Fruit fly (Drosophila melanogaster) whole organism, embryonic: ENCODE measurements around the gene CG14017.

Experiments used
- Ada2b ChIP-seq: fragments of 200-800 bp; sonication (Bioruptor generic); IDR thresholded peaks from 2 replicates; pipeline ENCODE4 v1.3.6; 2022; ENCODE audit warnings: missing biosample characterization, missing genetic modification characterization
- Atf3 ChIP-seq: fragments of 200-800 bp; sonication (Bioruptor generic); optimal IDR thresholded peaks from 3 replicates; lab custom pipeline; 2016; ENCODE audit warnings: missing biosample characterization, missing genetic modification characterization
- CG10462 ChIP-seq: fragments of 200-800 bp; sonication (Bioruptor generic); optimal IDR thresholded peaks from 2 replicates; lab custom pipeline; 2016; ENCODE audit warnings: missing biosample characterization, missing genetic modification characterization
- CG11247 ChIP-seq: fragments of 200-800 bp; sonication (Bioruptor generic); IDR thresholded peaks from 2 replicates; pipeline ENCODE4 v1.3.6; 2022; ENCODE audit warnings: missing biosample characterization, missing genetic modification characterization
- CG13894 ChIP-seq: fragments of 200-800 bp; sonication (Bioruptor generic); optimal IDR thresholded peaks from 3 replicates; lab custom pipeline; 2018; ENCODE audit warnings: missing biosample characterization, mild to moderate bottlenecking, missing genetic modification characterization, moderate library complexity
- CG15696 ChIP-seq: fragments of 200-800 bp; sonication (Bioruptor generic); optimal IDR thresholded peaks from 2 replicates; lab custom pipeline; 2019; ENCODE audit warnings: missing biosample characterization, mild to moderate bottlenecking, missing genetic modification characterization, moderate library complexity
- CG1602 ChIP-seq: fragments of 200-800 bp; sonication (Bioruptor generic); optimal IDR thresholded peaks from 3 replicates; lab custom pipeline; 2016; ENCODE audit warnings: missing biosample characterization, missing genetic modification characterization
- CG17829 ChIP-seq: fragments of 200-800 bp; optimal IDR thresholded peaks from 2 replicates; lab custom pipeline; 2019; ENCODE audit warnings: missing biosample characterization, mild to moderate bottlenecking, missing genetic modification characterization, moderate library complexity
- CG2116 ChIP-seq: fragments of 200-800 bp; sonication (Bioruptor generic); optimal IDR thresholded peaks from 3 replicates; lab custom pipeline; 2018; ENCODE audit warnings: missing biosample characterization, mild to moderate bottlenecking, missing genetic modification characterization
- CG2875 ChIP-seq: fragments of 200-800 bp; sonication (Bioruptor generic); optimal IDR thresholded peaks from 2 replicates; lab custom pipeline; 2017; ENCODE audit warnings: missing biosample characterization, mild to moderate bottlenecking, missing genetic modification characterization, missing genetic modification reagents
- CG2889 ChIP-seq: fragments of 200-800 bp; sonication (Bioruptor generic); IDR thresholded peaks from 3 replicates; pipeline ENCODE4 v1.3.6; 2022; ENCODE audit warnings: missing biosample characterization, missing genetic modification characterization
- CG30403 ChIP-seq: fragments of 200-800 bp; sonication (Bioruptor generic); optimal IDR thresholded peaks from 3 replicates; lab custom pipeline; 2016; ENCODE audit warnings: missing biosample characterization, missing genetic modification characterization
- CG3847 ChIP-seq: fragments of 200-800 bp; sonication (Bioruptor generic); IDR thresholded peaks from 2 replicates; pipeline ENCODE4 v1.3.6; 2022; ENCODE audit warnings: missing biosample characterization, missing genetic modification characterization
- CG4424 ChIP-seq: fragments of 200-800 bp; sonication (Bioruptor generic); optimal IDR thresholded peaks from 3 replicates; lab custom pipeline; 2016; ENCODE audit warnings: missing biosample characterization, missing genetic modification characterization
- CG4707 ChIP-seq: fragments of 200-800 bp; sonication (Bioruptor generic); optimal IDR thresholded peaks from 2 replicates; lab custom pipeline; 2018; ENCODE audit warnings: missing biosample characterization, mild to moderate bottlenecking, missing genetic modification characterization, moderate library complexity
- CG5953 ChIP-seq: fragments of 200-800 bp; sonication (Bioruptor generic); IDR thresholded peaks from 2 replicates; pipeline ENCODE4 v1.3.6; 2022; ENCODE audit warnings: missing biosample characterization, missing genetic modification characterization
- CG6689 ChIP-seq: fragments of 200-800 bp; sonication (Bioruptor generic); IDR thresholded peaks from 2 replicates; pipeline ENCODE4 v1.3.6; 2022; ENCODE audit warnings: missing biosample characterization, missing genetic modification characterization
- CG8290 ChIP-seq, 3 experiments: fragments of 200-800 bp; sonication (Bioruptor generic); optimal IDR thresholded peaks; 2 replicates each; lab custom pipeline; 2016 to 2019; ENCODE audit warnings: missing biosample characterization in 3 of 3, missing genetic modification characterization in 3 of 3, mild to moderate bottlenecking in 2 of 3, moderate library complexity in 1 of 3
- CG8924 ChIP-seq: fragments of 200-800 bp; optimal IDR thresholded peaks from 3 replicates; lab custom pipeline; 2019; ENCODE audit warnings: missing biosample characterization, mild to moderate bottlenecking, missing genetic modification characterization, moderate library complexity
- D19A ChIP-seq: fragments of 200-800 bp; optimal IDR thresholded peaks from 3 replicates; lab custom pipeline; 2019; ENCODE audit warnings: missing biosample characterization, mild to moderate bottlenecking, missing genetic modification characterization, moderate library complexity
- D19B ChIP-seq: fragments of 200-800 bp; sonication (Bioruptor generic); optimal IDR thresholded peaks from 2 replicates; lab custom pipeline; 2017; ENCODE audit warnings: missing biosample characterization, mild to moderate bottlenecking, missing genetic modification characterization
- GATAe ChIP-seq: fragments of 200-800 bp; sonication (Bioruptor generic); conservative IDR thresholded peaks from 2 replicates; pipeline ENCODE4 v1.3.6; 2022; ENCODE audit warnings: missing biosample characterization, missing genetic modification characterization
- HLHmδ ChIP-seq: fragments of 200-800 bp; sonication (Bioruptor generic); optimal IDR thresholded peaks from 2 replicates; lab custom pipeline; 2018; ENCODE audit warnings: missing biosample characterization, mild to moderate bottlenecking, missing genetic modification characterization, moderate library complexity
- Max ChIP-seq: fragments of 200-800 bp; sonication (Bioruptor generic); optimal IDR thresholded peaks from 2 replicates; lab custom pipeline; 2016; ENCODE audit warnings: missing biosample characterization, mild to moderate bottlenecking, missing genetic modification characterization
- Meics ChIP-seq: fragments of 200-800 bp; sonication (Bioruptor generic); optimal IDR thresholded peaks from 2 replicates; lab custom pipeline; 2017; ENCODE audit warnings: missing biosample characterization, mild to moderate bottlenecking, missing genetic modification characterization
- NFAT ChIP-seq: fragments of 200-800 bp; sonication (Bioruptor generic); IDR thresholded peaks from 2 replicates; pipeline ENCODE4 v1.3.6; 2022; ENCODE audit warnings: missing biosample characterization, missing genetic modification characterization
- NfI ChIP-seq: fragments of 200-800 bp; sonication (Bioruptor generic); optimal IDR thresholded peaks from 3 replicates; lab custom pipeline; 2018; ENCODE audit warnings: missing biosample characterization, mild to moderate bottlenecking, missing genetic modification characterization, moderate library complexity
- Scr ChIP-seq: fragments of 200-800 bp; sonication (Bioruptor generic); IDR thresholded peaks from 2 replicates; pipeline ENCODE4 v1.3.6; 2022; ENCODE audit warnings: missing biosample characterization, missing genetic modification characterization; ENCODE audit not compliant: partially characterized antibody
- Side ChIP-seq: fragments of 200-800 bp; sonication (Bioruptor generic); optimal IDR thresholded peaks from 2 replicates; lab custom pipeline; 2016; ENCODE audit warnings: missing biosample characterization, missing genetic modification characterization
- Stat92E ChIP-seq, 3 experiments: fragments of >200 bp in 2 of 3; fragments of 200-800 bp in 1 of 3; sonication (Bioruptor generic) in 1 of 3; optimal IDR thresholded peaks; 2 replicates each; lab custom pipeline; 2017 to 2019; ENCODE audit warnings: missing biosample characterization in 3 of 3, missing genetic modification characterization in 3 of 3, mild to moderate bottlenecking in 1 of 3, moderate library complexity in 1 of 3
- Xbp1 ChIP-seq: fragments of 200-800 bp; sonication (Bioruptor generic); optimal IDR thresholded peaks from 3 replicates; lab custom pipeline; 2016; ENCODE audit warnings: missing biosample characterization, mild to moderate bottlenecking, missing genetic modification characterization
- Xrp1 ChIP-seq: fragments of 200-800 bp; sonication (Bioruptor generic); IDR thresholded peaks from 2 replicates; pipeline ENCODE4 v1.3.6; 2022; ENCODE audit warnings: missing biosample characterization, missing genetic modification characterization
- chm ChIP-seq: fragments of 200-800 bp; sonication (Bioruptor generic); IDR thresholded peaks from 2 replicates; pipeline ENCODE4 v1.3.6; 2022; ENCODE audit warnings: missing biosample characterization, missing genetic modification characterization
- disco-r ChIP-seq: fragments of 200-800 bp; sonication (Bioruptor generic); optimal IDR thresholded peaks from 2 replicates; lab custom pipeline; 2016; ENCODE audit warnings: missing biosample characterization, missing genetic modification characterization
- dmrt99B ChIP-seq: fragments of 200-800 bp; sonication (Bioruptor generic); optimal IDR thresholded peaks from 2 replicates; lab custom pipeline; 2018; ENCODE audit warnings: missing biosample characterization, mild to moderate bottlenecking, missing genetic modification characterization, moderate library complexity
- hb ChIP-seq: fragments of 200-800 bp; sonication (Bioruptor generic); IDR thresholded peaks from 3 replicates; pipeline ENCODE4 v1.3.6; 2022; ENCODE audit warnings: missing biosample characterization, missing genetic modification characterization; ENCODE audit not compliant: partially characterized antibody
- jing ChIP-seq: fragments of 200-800 bp; sonication (Bioruptor generic); optimal IDR thresholded peaks from 2 replicates; lab custom pipeline; 2018; ENCODE audit warnings: missing biosample characterization, mild to moderate bottlenecking, missing genetic modification characterization
- lmd ChIP-seq: fragments of 200-800 bp; sonication (Bioruptor generic); IDR thresholded peaks from 2 replicates; pipeline ENCODE4 v1.3.6; 2022; ENCODE audit warnings: missing biosample characterization, missing genetic modification characterization
- mirr ChIP-seq: fragments of 200-800 bp; sonication (Bioruptor generic); optimal IDR thresholded peaks from 3 replicates; lab custom pipeline; 2018; ENCODE audit warnings: missing biosample characterization, mild to moderate bottlenecking, missing genetic modification characterization
- odd ChIP-seq: fragments of 200-800 bp; sonication (Bioruptor generic); optimal IDR thresholded peaks from 2 replicates; lab custom pipeline; 2017; ENCODE audit warnings: missing biosample characterization, mild to moderate bottlenecking, missing genetic modification characterization
- pfk ChIP-seq: fragments of 200-800 bp; sonication (Bioruptor generic); optimal IDR thresholded peaks from 2 replicates; lab custom pipeline; 2018; ENCODE audit warnings: missing biosample characterization, mild to moderate bottlenecking, missing genetic modification characterization, moderate library complexity
- phol ChIP-seq: fragments of 200-800 bp; sonication (Bioruptor generic); optimal IDR thresholded peaks from 3 replicates; lab custom pipeline; 2018; ENCODE audit warnings: missing biosample characterization, mild to moderate bottlenecking, missing genetic modification characterization, moderate library complexity
- pita ChIP-seq: fragments of 200-800 bp; sonication (Bioruptor generic); optimal IDR thresholded peaks from 2 replicates; lab custom pipeline; 2017; ENCODE audit warnings: missing biosample characterization, mild to moderate bottlenecking, missing genetic modification characterization
- ro ChIP-seq: fragments of 200-800 bp; sonication (Bioruptor generic); IDR thresholded peaks from 2 replicates; pipeline ENCODE4 v1.3.6; 2022; ENCODE audit warnings: missing biosample characterization, missing genetic modification characterization
- sd ChIP-seq: fragments of 200-800 bp; sonication (Bioruptor generic); optimal IDR thresholded peaks from 3 replicates; lab custom pipeline; 2018; ENCODE audit warnings: missing biosample characterization, mild to moderate bottlenecking, missing genetic modification characterization, moderate library complexity
- sim ChIP-seq: fragments of 200-800 bp; sonication (Bioruptor generic); IDR thresholded peaks from 2 replicates; pipeline ENCODE4 v1.3.6; 2022; ENCODE audit warnings: missing biosample characterization, missing genetic modification characterization
- trem ChIP-seq: fragments of 200-800 bp; optimal IDR thresholded peaks from 3 replicates; lab custom pipeline; 2019; ENCODE audit warnings: missing biosample characterization, mild to moderate bottlenecking, missing genetic modification characterization, moderate library complexity
- ttk ChIP-seq: fragments of 200-800 bp; sonication (Bioruptor generic); IDR thresholded peaks from 2 replicates; pipeline ENCODE4 v2.1.2; 2022; ENCODE audit warnings: missing biosample characterization, missing genetic modification characterization
- yki ChIP-seq: fragments of >200 bp; optimal IDR thresholded peaks from 3 replicates; lab custom pipeline; 2018

Gene CG14017

dm6 chr2L:5546518-5547287, 7.0 kb upstream of the CG14017 start, which contains the start of gene Oscillin (continued):
- TF ChIP-seq Scr (GFP tag; lab: Robert Waterston, UW) (peak; percentile 59), jing (GFP tag; lab: Kevin White, UChicago) (no peak), CG1602 (GFP tag; lab: Kevin White, UChicago) (peak; percentile 18), CG4707 (GFP tag; lab: Kevin White, UChicago) (no peak), D19A (tag; lab: Kevin White, UChicago) (peak; percentile 96), disco-r (GFP tag; lab: Kevin White, UChicago) (no peak), sd (peak; percentile 91), CG6689 (GFP tag; lab: Robert Waterston, UW) (peak; percentile 80), Xbp1 (GFP tag; lab: Kevin White, UChicago) (peak; percentile 80), ttk (peak; percentile 81), CG2889 (no peak), Stat92E (GFP tag; optimal IDR thresholded peaks at IDR 0.05; lab: Kevin White, UChicago) (no peak), CG5953 (GFP tag; lab: Robert Waterston, UW) (0 out of 2 replicates have a peak, but pooled peaks have one; percentile 28), Xrp1 (GFP tag; lab: Robert Waterston, UW) (peak; percentile 94), CG17829 (tag; lab: Kevin White, UChicago) (peak; percentile 92), Max (GFP tag; lab: Kevin White, UChicago) (peak; percentile 47), lmd (peak; percentile 82), phol (tag; lab: Kevin White, UChicago) (peak; percentile 89), CG8290 (GFP tag; optimal IDR thresholded peaks at IDR 0.05; lab: Kevin White, UChicago) (peak; percentile 41), CG8290 (tag; optimal IDR thresholded peaks at IDR 0.05; lab: Kevin White, UChicago) (peak in 1 of 2 experiments; percentile 5), CG4424 (GFP tag; lab: Kevin White, UChicago) (peak; percentile 84), CG13894 (tag; lab: Kevin White, UChicago) (peak; percentile 71), CG2116 (GFP tag; lab: Kevin White, UChicago) (peak; percentile 77), pfk (no peak), chm (peak; percentile 77; the same call in 1 of the 2 replicates), CG30403 (peak; percentile 76), CG2875 (GFP tag; lab: Kevin White, UChicago) (peak; percentile 77), ro (GFP tag; lab: Robert Waterston, UW) (peak; percentile 51; the same call in 1 of the 2 replicates), CG11247 (GFP tag; lab: Robert Waterston, UW) (peak; percentile 76), yki (lab: Kevin White, UChicago) (no peak), CG10462 (GFP tag; lab: Kevin White, UChicago) (no peak), GATAe (GFP tag; lab: Robert Waterston, UW) (no peak), mirr (no peak), CG8924 (tag; lab: Kevin White, UChicago) (peak; percentile 84), CG15696 (tag; lab: Kevin White, UChicago) (peak; percentile 58), Atf3 (no peak), sim (peak; percentile 71), pita (no peak), Ada2b (GFP tag; lab: Robert Waterston, UW) (peak; percentile 73), hb (GFP tag; lab: Robert Waterston, UW) (peak; percentile 84), NfI (peak; percentile 66), D19B (GFP tag; lab: Kevin White, UChicago) (peak; percentile 72), dmrt99B (tag; lab: Kevin White, UChicago) (peak; percentile 89), odd (GFP tag; lab: Kevin White, UChicago) (peak; percentile 76), trem (tag; lab: Kevin White, UChicago) (peak; percentile 69), CG3847 (GFP tag; lab: Robert Waterston, UW) (peak; percentile 43; the same call in 1 of the 2 replicates), NFAT (GFP tag; lab: Robert Waterston, UW) (peak; percentile 49; the same call in 1 of the 2 replicates), Side (no peak), HLHmδ (GFP tag; lab: Kevin White, UChicago) (no peak), Meics (peak; percentile 86)
